Worm (Caenorhabditis elegans) whole organism, late embryonic: Measurements from ENCODE around the gene Y71H2AM.6.

Experiments used
- ets-4 ChIP-seq: sonication (generic microtip); optimal IDR thresholded peaks from 2 replicates; lab custom pipeline; 2016; ENCODE audit warnings: missing genetic modification characterization, missing compliant biosample characterization
- odd-2 ChIP-seq: sonication (generic microtip); optimal IDR thresholded peaks from 2 replicates; lab custom pipeline; 2017; ENCODE audit warnings: antibody characterized with exemption, mild to moderate bottlenecking, missing genetic modification characterization, missing compliant biosample characterization
- pag-3 ChIP-seq: sonication (generic microtip); optimal IDR thresholded peaks from 2 replicates; lab custom pipeline; 2016; ENCODE audit warnings: missing compliant biosample characterization, missing genetic modification characterization, borderline replicate concordance
- unc-86 ChIP-seq: sonication (generic microtip); optimal IDR thresholded peaks from 2 replicates; lab custom pipeline; 2016; ENCODE audit warnings: missing genetic modification characterization, missing compliant biosample characterization

- TF ChIP-seq odd-2 (tag; lab: Kevin White, UChicago) (no peak), ets-4 (tag; lab: Kevin White, UChicago) (no peak), pag-3 (tag; lab: Kevin White, UChicago) (no peak), unc-86 (tag; lab: Kevin White, UChicago) (no peak)
Observed at ce11 chrIII:2769078-2769477, 11.8 kb upstream of the Y71H2AM.6 start.
